Worm (Caenorhabditis elegans) whole organism, dauer: Measurements from ENCODE around the gene srt-65.

ENCODE experiments used
- unc-62 ChIP-seq: sonication (generic microtip); optimal IDR thresholded peaks from 2 replicates; lab custom pipeline; 2017; ENCODE audit warnings: missing biosample characterization, missing genetic modification reagents, missing genetic modification characterization

Gene srt-65

ce11 chrV:5157660-5158059 is 15.1 kb downstream of the srt-65 start, which contains the start of gene srx-39:
Gene srx-39, minus strand, starts transcription at chrV:5157760.
- TF ChIP-seq unc-62 (GFP tag; lab: Kevin White, UChicago): no peak

ce11 chrV:5155516-5155915 is 17.2 kb downstream of the srt-65 start, which contains the start of gene srx-38:
Gene srx-38, minus strand, starts transcription at chrV:5155616.
- no peak for TF ChIP-seq unc-62 (GFP tag; lab: Kevin White, UChicago)

ce11 chrV:5150880-5151279 is 21.9 kb downstream of the srt-65 start, which contains the start of gene srh-130:
Gene srh-130, plus strand, starts transcription at chrV:5151180.
- TF ChIP-seq unc-62 (GFP tag; lab: Kevin White, UChicago): no peak

ce11 chrV:5146394-5146793 is 26.3 kb downstream of the srt-65 start, which contains the start of gene F14F9.6:
Gene F14F9.6, minus strand, starts transcription at chrV:5146494.
- TF ChIP-seq unc-62 (GFP tag; lab: Kevin White, UChicago): no peak

- TF ChIP-seq unc-62 (GFP tag; lab: Kevin White, UChicago): no peak
Observed at ce11 chrV:5144541-5144940, 28.2 kb downstream of the srt-65 start, which contains the start of gene F14F9.2. Gene F14F9.2, plus strand, starts transcription at chrV:5144841.

ce11 chrV:5143785-5144184 is 28.9 kb downstream of the srt-65 start, which contains the start of gene srh-129:
Gene srh-129, minus strand, starts transcription at chrV:5143885.
- TF ChIP-seq unc-62 (GFP tag; lab: Kevin White, UChicago): no peak

- TF ChIP-seq unc-62 (GFP tag; lab: Kevin White, UChicago): no peak
Observed at ce11 chrV:5137919-5138318, 34.8 kb downstream of the srt-65 start, which contains the start of gene F14F9.3. Gene F14F9.3, plus strand, starts transcription at chrV:5138219.

- TF ChIP-seq unc-62 (GFP tag; lab: Kevin White, UChicago): no peak
Observed at ce11 chrV:5132441-5132840, 40.3 kb downstream of the srt-65 start, which contains the start of gene F14F9.4. Gene F14F9.4, plus strand, starts transcription at chrV:5132741.

ce11 chrV:5131380-5131779 is 41.4 kb downstream of the srt-65 start:
- TF ChIP-seq unc-62 (GFP tag; lab: Kevin White, UChicago): no peak

ce11 chrV:5130018-5130417 is 42.7 kb downstream of the srt-65 start, which contains the start of gene F14F9.8:
Gene F14F9.8, plus strand, starts transcription at chrV:5130318.
- TF ChIP-seq unc-62 (GFP tag; lab: Kevin White, UChicago): no peak

- TF ChIP-seq unc-62 (GFP tag; lab: Kevin White, UChicago): no peak
Observed at ce11 chrV:5126793-5127192, 45.9 kb downstream of the srt-65 start, which contains the start of gene F14F9.5. Gene F14F9.5, plus strand, starts transcription at chrV:5127093.
